Fruit fly (Drosophila melanogaster): ENCODE data around the gene CG10681.

Gene CG10681

DNA sequence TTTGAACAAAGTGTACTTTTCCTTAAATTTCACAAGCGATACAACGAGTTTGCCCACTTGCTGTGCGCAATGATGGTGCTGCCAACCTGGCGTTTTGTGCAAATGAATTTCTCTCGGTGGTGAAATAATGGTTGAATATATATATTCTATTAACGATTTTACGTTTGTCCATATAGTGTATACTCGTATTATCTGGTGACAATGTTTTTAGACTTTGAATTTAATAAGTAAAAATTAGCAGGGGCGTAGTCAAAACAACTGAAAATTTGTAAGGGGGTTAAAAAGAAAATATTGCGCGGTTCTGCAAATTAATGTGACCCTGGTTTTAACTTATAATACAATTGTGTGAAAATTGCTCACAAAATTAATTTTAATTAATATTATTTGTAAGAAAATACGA lies 22.6 kb downstream of the CG10681 start, which contains the start of the genes ver and Gcn5 (continued):
- peak; percentile 92 for TF ChIP-seq bcd (GFP tag; optimal IDR thresholded peaks at IDR 0.05)
- peak; percentile 95 for TF ChIP-seq CG11247 (GFP tag; IDR thresholded peaks at IDR 0.05)
- TF ChIP-seq run (tag; optimal IDR thresholded peaks at IDR 0.05) = peak; percentile 75
- TF ChIP-seq Max (GFP tag; optimal IDR thresholded peaks at IDR 0.05) = peak; percentile 90
- peak; percentile 82 for TF ChIP-seq odd (GFP tag; optimal IDR thresholded peaks at IDR 0.05)
- TF ChIP-seq CG14860 (GFP tag; IDR thresholded peaks at IDR 0.05; ENCODE audit: partially characterized antibody) = no peak
- TF ChIP-seq lola (GFP tag; optimal IDR thresholded peaks at IDR 0.05) = peak in 1 of 3 experiments; percentile 86
- TF ChIP-seq HLHmδ (GFP tag; optimal IDR thresholded peaks at IDR 0.05) = no peak

DNA sequence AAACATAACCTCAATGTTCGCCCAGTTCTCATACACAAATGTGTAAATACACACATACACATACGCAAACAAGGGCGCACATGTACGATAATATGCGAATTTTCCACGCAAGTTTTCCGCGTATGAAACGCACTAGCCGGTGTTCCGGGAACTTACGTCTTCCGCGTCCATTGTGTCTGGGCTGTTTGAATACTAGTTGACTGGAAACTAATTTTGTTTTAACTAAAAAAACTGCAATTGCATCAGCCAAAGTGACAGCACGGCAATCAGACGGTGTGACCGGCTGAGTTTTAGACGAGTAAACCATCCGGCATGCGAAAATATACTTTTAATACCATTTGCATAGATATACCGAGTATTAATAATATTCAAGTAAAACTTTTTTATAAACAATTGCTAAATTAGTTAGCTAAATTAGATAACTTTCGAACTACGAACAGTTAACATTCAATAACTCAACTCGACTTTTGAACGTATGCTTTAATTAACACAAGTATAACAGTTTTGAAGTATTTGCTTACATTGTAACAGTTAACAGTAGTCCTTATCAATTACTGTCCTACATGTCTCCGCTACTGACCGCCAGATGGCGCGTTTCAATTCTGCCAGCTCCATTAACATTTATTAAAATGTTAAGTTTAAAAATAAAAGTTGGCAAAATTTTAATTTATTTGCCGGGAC lies 25.3 kb downstream of the CG10681 start, which contains the start of gene eIF2beta:
eIF2beta (minus strand) TSS at position 299 of the 681 bp plus-strand sequence.
- TF ChIP-seq CG3407 (GFP tag; optimal IDR thresholded peaks at IDR 0.05) (no peak), CG14710 (tag; optimal IDR thresholded peaks at IDR 0.05) (peak; percentile 64), TFAM (GFP tag; optimal IDR thresholded peaks at IDR 0.05) (no peak), ara (GFP tag; IDR thresholded peaks at IDR 0.05) (no peak), prd (optimal IDR thresholded peaks at IDR 0.05) (no peak), prd (GFP tag; IDR thresholded peaks at IDR 0.05) (no peak), unc-4 (GFP tag; IDR thresholded peaks at IDR 0.05; ENCODE audit: partially characterized antibody) (no peak), Ravus (GFP tag; IDR thresholded peaks at IDR 0.05) (no peak), Bdp1 (GFP tag; optimal IDR thresholded peaks at IDR 0.05) (no peak), sob (GFP tag; IDR thresholded peaks at IDR 0.05) (no peak), CG4854 (GFP tag; optimal IDR thresholded peaks at IDR 0.05) (peak; percentile 26), wor (GFP tag; IDR thresholded peaks at IDR 0.05) (no peak), D (optimal IDR thresholded peaks at IDR 0.05) (no peak), D (GFP tag; optimal IDR thresholded peaks at IDR 0.05) (peak; percentile 13), ro (GFP tag; IDR thresholded peaks at IDR 0.05) (no peak), lab (GFP tag; optimal IDR thresholded peaks at IDR 0.05) (peak; percentile 62), ap (GFP tag; IDR thresholded peaks at IDR 0.05) (no peak), CG2199 (GFP tag; IDR thresholded peaks at IDR 0.05) (no peak), Drgx (GFP tag; IDR thresholded peaks at IDR 0.05) (no peak), CG11093 (GFP tag; IDR thresholded peaks at IDR 0.05) (no peak), CG31224 (GFP tag; IDR thresholded peaks at IDR 0.05) (no peak), zen (tag; optimal IDR thresholded peaks at IDR 0.05) (no peak), Camta (GFP tag; optimal IDR thresholded peaks at IDR 0.05) (peak; percentile 15), Dref (GFP tag; IDR thresholded peaks at IDR 0.05) (no peak), CG8388 (GFP tag; optimal IDR thresholded peaks at IDR 0.05) (no peak), CG4707 (GFP tag; optimal IDR thresholded peaks at IDR 0.05) (peak; percentile 70), CG31441 (GFP tag; IDR thresholded peaks at IDR 0.05) (no peak), tap (tag; optimal IDR thresholded peaks at IDR 0.05) (peak; percentile 27), Dip3 (GFP tag; optimal IDR thresholded peaks at IDR 0.05) (no peak), danr (GFP tag; IDR thresholded peaks at IDR 0.05) (no peak), Six4 (GFP tag; optimal IDR thresholded peaks at IDR 0.05) (no peak), Hand (GFP tag; optimal IDR thresholded peaks at IDR 0.05) (no peak), Med (GFP tag) (peak; percentile 92), CG16813 (GFP tag; IDR thresholded peaks at IDR 0.05; ENCODE audit: partially characterized antibody) (no peak), BEAF-32 (GFP tag; optimal IDR thresholded peaks at IDR 0.05) (peak; percentile 40), GATAe (GFP tag; conservative IDR thresholded peaks at IDR 0.05) (no peak), CG6854 (GFP tag; optimal IDR thresholded peaks at IDR 0.05) (peak; percentile 38), Deaf1 (tag; optimal IDR thresholded peaks at IDR 0.05) (no peak), row (GFP tag; IDR thresholded peaks at IDR 0.05) (no peak), Fer2 (tag; optimal IDR thresholded peaks at IDR 0.05) (no peak), jing (GFP tag; optimal IDR thresholded peaks at IDR 0.05) (no peak)
